Fruit fly (Drosophila melanogaster) whole organism, embryonic: ENCODE results near the gene Spx.
A peak's percentile ranks its signal among the peaks of the same experiment; 100 is the strongest.

Experiments
- Aef1 ChIP-seq: fragments of 200-800 bp; sonication (Bioruptor generic); IDR thresholded peaks from 3 replicates; pipeline ENCODE4 v1.3.6; 2022; ENCODE audit warnings: missing biosample characterization, missing genetic modification characterization
- Antp ChIP-seq: fragments of 200-800 bp; sonication (Bioruptor generic); optimal IDR thresholded peaks from 3 replicates; lab custom pipeline; 2016; ENCODE audit warnings: missing biosample characterization, missing genetic modification characterization
- Atf6 ChIP-seq: fragments of 200-800 bp; sonication (Bioruptor generic); IDR thresholded peaks from 2 replicates; pipeline ENCODE4 v1.3.6; 2022; ENCODE audit warnings: missing biosample characterization, missing genetic modification characterization
- CG10147 ChIP-seq: fragments of 200-800 bp; sonication (Bioruptor generic); optimal IDR thresholded peaks from 2 replicates; lab custom pipeline; 2019; ENCODE audit warnings: missing biosample characterization, mild to moderate bottlenecking, missing genetic modification characterization, moderate library complexity
- CG10267 ChIP-seq: fragments of 200-800 bp; sonication (Bioruptor generic); optimal IDR thresholded peaks from 2 replicates; lab custom pipeline; 2018; ENCODE audit warnings: missing biosample characterization, mild to moderate bottlenecking, missing genetic modification characterization, moderate library complexity
- CG10543 ChIP-seq: fragments of 200-800 bp; sonication (Bioruptor generic); optimal IDR thresholded peaks from 3 replicates; lab custom pipeline; 2017; ENCODE audit warnings: missing biosample characterization, mild to moderate bottlenecking, missing genetic modification characterization, moderate library complexity
- CG12219 ChIP-seq: fragments of 200-800 bp; sonication (Bioruptor generic); optimal IDR thresholded peaks from 3 replicates; lab custom pipeline; 2018; ENCODE audit warnings: missing biosample characterization, mild to moderate bottlenecking, missing genetic modification characterization
- CG12299 ChIP-seq: fragments of 200-800 bp; sonication (Bioruptor generic); optimal IDR thresholded peaks from 2 replicates; lab custom pipeline; 2018; ENCODE audit warnings: missing biosample characterization, mild to moderate bottlenecking, missing genetic modification characterization
- CG12769 ChIP-seq: fragments of 200-800 bp; sonication (Bioruptor generic); optimal IDR thresholded peaks from 2 replicates; lab custom pipeline; 2019; ENCODE audit warnings: missing biosample characterization, mild to moderate bottlenecking, missing genetic modification characterization, moderate library complexity
- CG14441 ChIP-seq: fragments of 200-800 bp; sonication (Bioruptor generic); IDR thresholded peaks from 2 replicates; pipeline ENCODE4 v1.3.6; 2022; ENCODE audit warnings: missing biosample characterization, missing genetic modification characterization
- CG16813 ChIP-seq: fragments of 200-800 bp; sonication (Bioruptor generic); IDR thresholded peaks from 3 replicates; pipeline ENCODE4 v1.3.6; 2022; ENCODE audit warnings: missing biosample characterization, missing genetic modification characterization; ENCODE audit not compliant: partially characterized antibody
- CG3726 ChIP-seq: fragments of 200-800 bp; sonication (Bioruptor generic); IDR thresholded peaks from 3 replicates; pipeline ENCODE4, ENCODE4 v1.3.6; 2022; ENCODE audit warnings: missing biosample characterization, missing genetic modification characterization
- CG3838 ChIP-seq: fragments of 200-800 bp; sonication (Bioruptor generic); optimal IDR thresholded peaks from 3 replicates; lab custom pipeline; 2016; ENCODE audit warnings: missing biosample characterization, missing genetic modification characterization
- CG5953 ChIP-seq: fragments of 200-800 bp; sonication (Bioruptor generic); IDR thresholded peaks from 2 replicates; pipeline ENCODE4 v1.3.6; 2022; ENCODE audit warnings: missing biosample characterization, missing genetic modification characterization
- CG6254 ChIP-seq: fragments of 200-800 bp; sonication (Bioruptor generic); optimal IDR thresholded peaks from 3 replicates; lab custom pipeline; 2017; ENCODE audit warnings: mild to moderate bottlenecking, missing biosample characterization, missing genetic modification reagents, missing genetic modification characterization
- CG6683 ChIP-seq: fragments of 200-800 bp; sonication (Bioruptor generic); optimal IDR thresholded peaks from 2 replicates; lab custom pipeline; 2017; ENCODE audit warnings: missing biosample characterization, mild to moderate bottlenecking, missing genetic modification characterization, missing genetic modification reagents
- CG7745 ChIP-seq: fragments of 200-800 bp; sonication (Bioruptor generic); optimal IDR thresholded peaks from 2 replicates; lab custom pipeline; 2018; ENCODE audit warnings: missing biosample characterization, mild to moderate bottlenecking, missing genetic modification characterization, moderate library complexity
- CG8281 ChIP-seq: fragments of 200-800 bp; sonication (Bioruptor generic); optimal IDR thresholded peaks from 2 replicates; lab custom pipeline; 2018; ENCODE audit warnings: missing biosample characterization, mild to moderate bottlenecking, missing genetic modification characterization, moderate library complexity
- CG9215 ChIP-seq: fragments of 200-800 bp; sonication (Bioruptor generic); IDR thresholded peaks from 2 replicates; pipeline ENCODE4 v1.3.6; 2022; ENCODE audit warnings: missing biosample characterization, missing genetic modification characterization
- Doc3 ChIP-seq: fragments of 200-800 bp; sonication (Bioruptor generic); IDR thresholded peaks from 3 replicates; pipeline ENCODE4 v1.3.6; 2022; ENCODE audit warnings: missing biosample characterization, missing genetic modification characterization; ENCODE audit not compliant: partially characterized antibody
- Fer3 ChIP-seq: fragments of 200-800 bp; sonication (Bioruptor generic); optimal IDR thresholded peaks from 2 replicates; lab custom pipeline; 2018; ENCODE audit warnings: missing biosample characterization, mild to moderate bottlenecking, missing genetic modification characterization, moderate library complexity
- Gsc ChIP-seq: fragments of 200-800 bp; sonication (Bioruptor generic); IDR thresholded peaks from 2 replicates; pipeline ENCODE4 v1.3.6; 2022; ENCODE audit warnings: missing biosample characterization, missing genetic modification characterization
- HLH4C ChIP-seq: fragments of 200-800 bp; sonication (Bioruptor generic); IDR thresholded peaks from 3 replicates; pipeline ENCODE4 v1.3.6; 2022; ENCODE audit warnings: missing biosample characterization, missing genetic modification characterization; ENCODE audit not compliant: partially characterized antibody
- Hr51 ChIP-seq, 2 experiments: fragments of 200-800 bp; sonication (Bioruptor generic); optimal IDR thresholded peaks; 2 replicates in 1 of 2; 3 replicates in 1 of 2; lab custom pipeline; 2016 to 2018; ENCODE audit warnings: missing biosample characterization in 2 of 2, missing genetic modification characterization in 2 of 2, mild to moderate bottlenecking in 1 of 2, moderate library complexity in 1 of 2
- NC2β ChIP-seq: fragments of 200-800 bp; sonication (Bioruptor generic); optimal IDR thresholded peaks from 2 replicates; lab custom pipeline; 2016; ENCODE audit warnings: missing biosample characterization, missing genetic modification characterization
- NK7.1 ChIP-seq: fragments of 200-800 bp; sonication (Bioruptor generic); optimal IDR thresholded peaks from 3 replicates; lab custom pipeline; 2016; ENCODE audit warnings: missing biosample characterization, missing genetic modification characterization
- Oaz ChIP-seq: fragments of 200-800 bp; sonication (Bioruptor generic); IDR thresholded peaks from 2 replicates; pipeline ENCODE4 v1.3.6; 2022; ENCODE audit warnings: missing biosample characterization, missing genetic modification characterization
- chn ChIP-seq: fragments of 200-800 bp; sonication (Bioruptor generic); optimal IDR thresholded peaks from 2 replicates; lab custom pipeline; 2016; ENCODE audit warnings: missing biosample characterization, missing genetic modification characterization
- cwo ChIP-seq: fragments of 200-800 bp; sonication (Bioruptor generic); optimal IDR thresholded peaks from 3 replicates; lab custom pipeline; 2017; ENCODE audit warnings: missing biosample characterization, missing genetic modification characterization, mild to moderate bottlenecking, moderate library complexity, missing genetic modification reagents
- dmrt11E ChIP-seq: fragments of 200-800 bp; sonication (Bioruptor generic); optimal IDR thresholded peaks from 3 replicates; lab custom pipeline; 2018; ENCODE audit warnings: missing biosample characterization, mild to moderate bottlenecking, missing genetic modification characterization, moderate library complexity
- dmrt99B ChIP-seq: fragments of 200-800 bp; sonication (Bioruptor generic); optimal IDR thresholded peaks from 2 replicates; lab custom pipeline; 2018; ENCODE audit warnings: missing biosample characterization, mild to moderate bottlenecking, missing genetic modification characterization, moderate library complexity
- grau ChIP-seq: fragments of 200-800 bp; optimal IDR thresholded peaks from 3 replicates; lab custom pipeline; 2019; ENCODE audit warnings: missing biosample characterization, mild to moderate bottlenecking, missing genetic modification characterization, moderate library complexity
- h ChIP-seq: fragments of >200 bp; optimal IDR thresholded peaks from 2 replicates; lab custom pipeline; 2017
- hb ChIP-seq: fragments of 200-800 bp; sonication (Bioruptor generic); IDR thresholded peaks from 3 replicates; pipeline ENCODE4 v1.3.6; 2022; ENCODE audit warnings: missing biosample characterization, missing genetic modification characterization; ENCODE audit not compliant: partially characterized antibody
- hkb ChIP-seq, 2 experiments: fragments of 200-800 bp in 1 of 2; fragments of >200 bp in 1 of 2; sonication (Bioruptor generic) in 1 of 2; IDR thresholded peaks in 1 of 2; optimal IDR thresholded peaks in 1 of 2; 2 replicates each; pipeline versions ENCODE4 v1.3.6 to Lab custom; 2017 to 2022; ENCODE audit warnings: missing biosample characterization in 1 of 2, missing genetic modification characterization in 1 of 2
- hth ChIP-seq: fragments of >200 bp; optimal IDR thresholded peaks from 2 replicates; lab custom pipeline; 2017; ENCODE audit warnings: inconsistent platforms
- lola ChIP-seq, 3 experiments: fragments of >200 bp in 2 of 3; fragments of 200-800 bp in 1 of 3; sonication (Bioruptor generic) in 1 of 3; optimal IDR thresholded peaks; 2 replicates each; lab custom pipeline; 2017 to 2019; ENCODE audit warnings: missing biosample characterization in 3 of 3, missing genetic modification characterization in 3 of 3, mild to moderate bottlenecking in 1 of 3, moderate library complexity in 1 of 3
- mirr ChIP-seq: fragments of 200-800 bp; sonication (Bioruptor generic); optimal IDR thresholded peaks from 3 replicates; lab custom pipeline; 2018; ENCODE audit warnings: missing biosample characterization, mild to moderate bottlenecking, missing genetic modification characterization
- odd ChIP-seq: fragments of 200-800 bp; sonication (Bioruptor generic); optimal IDR thresholded peaks from 2 replicates; lab custom pipeline; 2017; ENCODE audit warnings: missing biosample characterization, mild to moderate bottlenecking, missing genetic modification characterization
- phol ChIP-seq: fragments of 200-800 bp; sonication (Bioruptor generic); optimal IDR thresholded peaks from 3 replicates; lab custom pipeline; 2018; ENCODE audit warnings: missing biosample characterization, mild to moderate bottlenecking, missing genetic modification characterization, moderate library complexity
- pita ChIP-seq: fragments of 200-800 bp; sonication (Bioruptor generic); optimal IDR thresholded peaks from 2 replicates; lab custom pipeline; 2017; ENCODE audit warnings: missing biosample characterization, mild to moderate bottlenecking, missing genetic modification characterization
- sima ChIP-seq: fragments of 200-800 bp; sonication (Bioruptor generic); optimal IDR thresholded peaks from 2 replicates; lab custom pipeline; 2016; ENCODE audit warnings: missing biosample characterization, missing genetic modification characterization
- slbo ChIP-seq: fragments of 200-800 bp; sonication (Bioruptor generic); IDR thresholded peaks from 2 replicates; pipeline ENCODE4 v1.3.6; 2022; ENCODE audit warnings: missing biosample characterization, missing genetic modification characterization
- sob ChIP-seq: fragments of 200-800 bp; sonication (Bioruptor generic); IDR thresholded peaks from 2 replicates; pipeline ENCODE4 v1.3.6; 2022; ENCODE audit warnings: missing biosample characterization, missing genetic modification characterization
- ssp ChIP-seq: fragments of 200-800 bp; sonication (Bioruptor generic); IDR thresholded peaks from 2 replicates; pipeline ENCODE4 v1.3.6; 2022; ENCODE audit warnings: missing biosample characterization, missing genetic modification characterization
- stc ChIP-seq: fragments of 200-800 bp; sonication (Bioruptor generic); IDR thresholded peaks from 2 replicates; pipeline ENCODE4 v1.3.6; 2022; ENCODE audit warnings: missing biosample characterization, missing genetic modification characterization
- tgo ChIP-seq: fragments of 200-800 bp; sonication (Bioruptor generic); IDR thresholded peaks from 3 replicates; pipeline ENCODE4 v1.3.6; 2022; ENCODE audit warnings: missing biosample characterization, missing genetic modification characterization
- tin ChIP-seq: fragments of 200-800 bp; sonication (Bioruptor generic); optimal IDR thresholded peaks from 3 replicates; lab custom pipeline; 2016; ENCODE audit warnings: missing biosample characterization, missing genetic modification characterization
- twi ChIP-seq: fragments of 200-800 bp; optimal IDR thresholded peaks from 2 replicates; lab custom pipeline; 2019; ENCODE audit warnings: missing biosample characterization, mild to moderate bottlenecking, missing genetic modification characterization, moderate library complexity
- unc-4 ChIP-seq: fragments of 200-800 bp; sonication (Bioruptor generic); IDR thresholded peaks from 2 replicates; pipeline ENCODE4 v1.3.6; 2022; ENCODE audit warnings: missing biosample characterization, missing genetic modification characterization; ENCODE audit not compliant: partially characterized antibody

The Spx gene

dm6 chrX:6287842-6288241, 32.2 kb downstream of the Spx start, which contains the start of the genes Top3beta and wuho (continued):
- TF ChIP-seq Doc3 (GFP tag; lab: Robert Waterston, UW) (peak; percentile 49; the same call in 1 of the 3 replicates), CG6683 (no peak), Aef1 (GFP tag; lab: Robert Waterston, UW) (no peak), sima (no peak), CG10543 (GFP tag; lab: Kevin White, UChicago) (peak; percentile 49), tgo (no peak), CG12219 (no peak), phol (tag; lab: Kevin White, UChicago) (peak; percentile 56), twi (tag; lab: Kevin White, UChicago) (peak; percentile 23), Gsc (GFP tag; lab: Robert Waterston, UW) (no peak), CG16813 (peak; percentile 62; the same call in 2 of the 3 replicates), Atf6 (GFP tag; lab: Robert Waterston, UW) (no peak), Hr51 (GFP tag; optimal IDR thresholded peaks at IDR 0.05; lab: Kevin White, UChicago) (peak in 1 of 2 experiments; percentile 28), Fer3 (tag; lab: Kevin White, UChicago) (peak; percentile 15), CG14441 (GFP tag; lab: Robert Waterston, UW) (0 out of 2 replicates have a peak, but pooled peaks have one; percentile 4), lola (GFP tag; optimal IDR thresholded peaks at IDR 0.05; lab: Kevin White, UChicago) (no peak), dmrt99B (no peak), unc-4 (GFP tag; lab: Robert Waterston, UW) (peak; percentile 74), hkb (optimal IDR thresholded peaks at IDR 0.05; lab: Kevin White, UChicago) (no peak), hkb (GFP tag; IDR thresholded peaks at IDR 0.05; lab: Robert Waterston, UW) (no peak), ssp (peak; percentile 46; the same call in 1 of the 2 replicates), CG5953 (no peak), Antp (GFP tag; lab: Kevin White, UChicago) (no peak), grau (tag; lab: Kevin White, UChicago) (peak; percentile 40), odd (GFP tag; lab: Kevin White, UChicago) (no peak), CG9215 (GFP tag; lab: Robert Waterston, UW) (no peak), stc (GFP tag; lab: Robert Waterston, UW) (no peak), hth (no peak), slbo (peak; percentile 55; the same call in 1 of the 2 replicates), Oaz (GFP tag; lab: Robert Waterston, UW) (no peak), CG3838 (GFP tag; lab: Kevin White, UChicago) (no peak), NC2β (peak; percentile 70), CG7745 (tag; lab: Kevin White, UChicago) (no peak), HLH4C (GFP tag; lab: Robert Waterston, UW) (peak; percentile 79), tin (peak; percentile 28), CG6254 (GFP tag; lab: Kevin White, UChicago) (no peak), cwo (GFP tag; lab: Kevin White, UChicago) (no peak), h (lab: Kevin White, UChicago) (no peak), hb (peak; percentile 62; the same call in 1 of the 3 replicates), pita (GFP tag; lab: Kevin White, UChicago) (no peak), CG8281 (tag; lab: Kevin White, UChicago) (no peak), chn (GFP tag; lab: Kevin White, UChicago) (peak; percentile 8), CG10267 (tag; lab: Kevin White, UChicago) (peak; percentile 57), NK7.1 (GFP tag; lab: Kevin White, UChicago) (no peak), dmrt11E (tag; lab: Kevin White, UChicago) (no peak), CG12299 (tag; lab: Kevin White, UChicago) (peak; percentile 44), CG3726 (GFP tag; lab: Robert Waterston, UW) (no peak), mirr (GFP tag; lab: Kevin White, UChicago) (peak; percentile 36), CG12769 (no peak), CG10147 (peak; percentile 14), sob (GFP tag; lab: Robert Waterston, UW) (peak; percentile 65; the same call in 1 of the 2 replicates)
